Fruit fly (Drosophila melanogaster): ENCODE data around the gene nrv2.

nrv2 gene

DNA sequence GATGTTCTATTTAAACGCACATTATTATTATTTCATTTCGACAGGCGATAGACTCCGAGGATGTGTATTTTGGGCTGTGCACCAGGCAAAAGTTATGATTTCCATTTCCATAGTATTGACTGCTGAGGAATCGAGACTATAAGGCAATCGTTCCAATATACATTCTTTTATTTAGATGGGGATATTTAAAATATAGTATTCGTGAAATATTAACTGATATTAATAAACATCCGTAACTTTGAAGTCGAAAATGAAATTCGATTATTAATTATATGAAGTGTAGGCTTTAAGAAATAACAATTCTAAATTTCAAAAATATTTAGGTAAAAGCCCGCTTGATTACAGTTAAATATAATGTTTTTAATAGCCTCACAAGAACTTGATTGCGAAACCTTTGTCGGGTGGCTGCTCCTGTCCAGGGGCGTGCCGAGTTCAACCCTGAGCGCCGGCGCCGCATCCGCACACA, 31.6 kb upstream of the nrv2 start (continued):
- no peak for TF ChIP-seq MTF-1 (GFP tag; optimal IDR thresholded peaks at IDR 0.05; ENCODE audit: borderline replicate concordance)
- no peak for TF ChIP-seq H2.0 (GFP tag; IDR thresholded peaks at IDR 0.05)
- peak; percentile 17 for TF ChIP-seq CG10543 (GFP tag; optimal IDR thresholded peaks at IDR 0.05)
- no peak for TF ChIP-seq CG12299 (tag; optimal IDR thresholded peaks at IDR 0.05)
- peak; percentile 61 for TF ChIP-seq Oli (tag; optimal IDR thresholded peaks at IDR 0.05)
- TF ChIP-seq ac (GFP tag; optimal IDR thresholded peaks at IDR 0.05) = peak; percentile 52
- TF ChIP-seq CG11560 (tag; IDR thresholded peaks at IDR 0.05) = no peak
- no peak for TF ChIP-seq CG4282 (GFP tag; optimal IDR thresholded peaks at IDR 0.05)
- peak; percentile 37 for TF ChIP-seq Nf-YB (GFP tag; optimal IDR thresholded peaks at IDR 0.05)
- no peak for TF ChIP-seq CG7963 (GFP tag; IDR thresholded peaks at IDR 0.05; ENCODE audit: partially characterized antibody)
- no peak for TF ChIP-seq knrl (GFP tag; IDR thresholded peaks at IDR 0.05; ENCODE audit: partially characterized antibody)
- no peak for TF ChIP-seq Gug (GFP tag; IDR thresholded peaks at IDR 0.05)
- TF ChIP-seq sens-2 (GFP tag; IDR thresholded peaks at IDR 0.05) = peak; percentile 37; the same call in 1 of the 2 replicates
- peak; percentile 52 for TF ChIP-seq fd96Cb (tag; optimal IDR thresholded peaks at IDR 0.05)
- TF ChIP-seq jing (GFP tag; optimal IDR thresholded peaks at IDR 0.05) = no peak
- no peak for TF ChIP-seq HLH4C (GFP tag; IDR thresholded peaks at IDR 0.05; ENCODE audit: partially characterized antibody)
- TF ChIP-seq CG18764 (GFP tag; optimal IDR thresholded peaks at IDR 0.05) = no peak
- no peak for TF ChIP-seq hth (optimal IDR thresholded peaks at IDR 0.05)
- no peak for TF ChIP-seq ato (GFP tag; IDR thresholded peaks at IDR 0.05; ENCODE audit: partially characterized antibody)
- TF ChIP-seq CG32532 (GFP tag; IDR thresholded peaks at IDR 0.05) = no peak
- no peak for TF ChIP-seq HLHmδ (GFP tag; optimal IDR thresholded peaks at IDR 0.05)
- no peak for TF ChIP-seq Dll (GFP tag; IDR thresholded peaks at IDR 0.05; ENCODE audit: partially characterized antibody)
- TF ChIP-seq pho (GFP tag; optimal IDR thresholded peaks at IDR 0.05) = no peak
- peak; percentile 51 for TF ChIP-seq CG1529 (GFP tag; optimal IDR thresholded peaks at IDR 0.05)
- no peak for TF ChIP-seq CG9876 (GFP tag; optimal IDR thresholded peaks at IDR 0.05)
- no peak for TF ChIP-seq chinmo (GFP tag; IDR thresholded peaks at IDR 0.05; ENCODE audit: partially characterized antibody)
- no peak for TF ChIP-seq klu (GFP tag; IDR thresholded peaks at IDR 0.05)
- TF ChIP-seq CG31441 (GFP tag; IDR thresholded peaks at IDR 0.05) = peak; percentile 65; the same call in 1 of the 2 replicates
- TF ChIP-seq pan (optimal IDR thresholded peaks at IDR 0.05) = no peak
- peak in 1 of 2 experiments; percentile 15 for TF ChIP-seq pan (GFP tag; optimal IDR thresholded peaks at IDR 0.05 in 1 of 2, IDR thresholded peaks at IDR 0.05 in 1 of 2)
- no peak for TF ChIP-seq Myb (GFP tag; optimal IDR thresholded peaks at IDR 0.05)
- peak; percentile 85 for TF ChIP-seq CG10979 (tag; optimal IDR thresholded peaks at IDR 0.05)
- no peak for TF ChIP-seq CG11398 (GFP tag; optimal IDR thresholded peaks at IDR 0.05)
- peak; percentile 62 for TF ChIP-seq odd (GFP tag; optimal IDR thresholded peaks at IDR 0.05)
- peak; percentile 45 for TF ChIP-seq CG17385 (GFP tag; optimal IDR thresholded peaks at IDR 0.05)
- TF ChIP-seq Hr3 (GFP tag; optimal IDR thresholded peaks at IDR 0.05) = no peak
- no peak for TF ChIP-seq D (optimal IDR thresholded peaks at IDR 0.05)
- peak; percentile 66 for TF ChIP-seq D (GFP tag; optimal IDR thresholded peaks at IDR 0.05)
- peak; percentile 86 for TF ChIP-seq CG17361 (GFP tag; IDR thresholded peaks at IDR 0.05)
- peak; percentile 49 for TF ChIP-seq tio (GFP tag; optimal IDR thresholded peaks at IDR 0.05)
- no peak for TF ChIP-seq CG13894 (tag; optimal IDR thresholded peaks at IDR 0.05)
- no peak for TF ChIP-seq Blimp-1 (GFP tag; optimal IDR thresholded peaks at IDR 0.05)
- peak; percentile 47 for TF ChIP-seq CG3281 (GFP tag; optimal IDR thresholded peaks at IDR 0.05)
- no peak for TF ChIP-seq ranshi (GFP tag; IDR thresholded peaks at IDR 0.05)
- TF ChIP-seq grau (tag; optimal IDR thresholded peaks at IDR 0.05) = peak; percentile 66
- TF ChIP-seq Usf (GFP tag; optimal IDR thresholded peaks at IDR 0.05) = peak; percentile 16
- TF ChIP-seq CG4360 (GFP tag; IDR thresholded peaks at IDR 0.05) = no peak
- TF ChIP-seq pzg (GFP tag; optimal IDR thresholded peaks at IDR 0.05) = no peak
- peak; percentile 17 for TF ChIP-seq NfI (GFP tag; optimal IDR thresholded peaks at IDR 0.05)
- TF ChIP-seq CG6272 (GFP tag; IDR thresholded peaks at IDR 0.05) = no peak
- no peak for TF ChIP-seq sna (GFP tag; IDR thresholded peaks at IDR 0.05; ENCODE audit: partially characterized antibody)
